Worm (Caenorhabditis elegans) whole organism, L1 larva: ENCODE data around the gene sid-3.

Experiments
- C34B4.2 ChIP-seq: sonication (generic microtip); optimal IDR thresholded peaks from 2 replicates; lab custom pipeline; 2017; ENCODE audit warnings: mild to moderate bottlenecking, missing genetic modification characterization, missing compliant biosample characterization
- F16B12.6 ChIP-seq: fragments of 150-350 bp; optimal IDR thresholded peaks from 2 replicates; lab custom pipeline; 2014; ENCODE audit warnings: missing biosample characterization, missing genetic modification characterization
- Y116A8C.19 ChIP-seq: sonication (generic microtip); optimal IDR thresholded peaks from 2 replicates; lab custom pipeline; 2016; ENCODE audit warnings: missing compliant biosample characterization, missing genetic modification characterization, borderline replicate concordance
- aha-1 ChIP-seq: fragments of 150-350 bp; optimal IDR thresholded peaks from 2 replicates; lab custom pipeline; 2014; ENCODE audit warnings: missing biosample characterization, missing genetic modification characterization
- aly-2 ChIP-seq: fragments of 150-350 bp; optimal IDR thresholded peaks from 2 replicates; lab custom pipeline; 2014; ENCODE audit warnings: missing biosample characterization, missing genetic modification characterization
- ama-1 ChIP-seq: fragments of 150-350 bp; optimal IDR thresholded peaks from 2 replicates; lab custom pipeline; 2014
- blmp-1 ChIP-seq: fragments of 150-350 bp; optimal IDR thresholded peaks from 2 replicates; lab custom pipeline; 2014; ENCODE audit warnings: missing biosample characterization, missing genetic modification characterization
- ceh-8 ChIP-seq: fragments of 200-800 bp; sonication (Bioruptor generic); optimal IDR thresholded peaks from 2 replicates; lab custom pipeline; 2018; ENCODE audit warnings: mild to moderate bottlenecking, missing genetic modification characterization, moderate library complexity, missing compliant biosample characterization
- ceh-88 ChIP-seq: fragments of 200-800 bp; sonication (Bioruptor generic); IDR thresholded peaks from 2 replicates; pipeline ENCODE4 v1.3.6; 2022; ENCODE audit warnings: missing genetic modification characterization, missing compliant biosample characterization
- ceh-90 ChIP-seq: sonication (generic microtip); optimal IDR thresholded peaks from 2 replicates; lab custom pipeline; 2016; ENCODE audit warnings: missing genetic modification characterization, missing compliant biosample characterization
- dpl-1 ChIP-seq, 3 experiments: fragments of 150-350 bp in 2 of 3; sonication (generic microtip) in 1 of 3; optimal IDR thresholded peaks; 2 replicates each; lab custom pipeline; 2014 to 2017; ENCODE audit warnings: missing biosample characterization in 3 of 3, missing genetic modification characterization in 3 of 3, missing genetic modification reagents in 3 of 3
- efl-1 ChIP-seq, 4 experiments: fragments of 150-350 bp; optimal IDR thresholded peaks in 3 of 4; peaks in 1 of 4; 1 replicate in 1 of 4; 2 replicates in 3 of 4; lab custom pipeline; 2014; ENCODE audit warnings: missing biosample characterization in 2 of 4, missing genetic modification characterization in 2 of 4, missing genetic modification reagents in 2 of 4
- efl-3 ChIP-seq: fragments of 200-800 bp; sonication (Bioruptor generic); optimal IDR thresholded peaks from 2 replicates; lab custom pipeline; 2018; ENCODE audit warnings: mild to moderate bottlenecking, missing genetic modification characterization, missing compliant biosample characterization
- elt-3 ChIP-seq, 6 experiments: fragments of 150-350 bp in 1 of 6; sonication (generic microtip); optimal IDR thresholded peaks; 2 replicates each; lab custom pipeline; 2017 to 2018; ENCODE audit warnings: missing biosample characterization in 6 of 6, missing genetic modification characterization in 6 of 6, inconsistent platforms in 1 of 6
- fkh-10 ChIP-seq: sonication (generic microtip); optimal IDR thresholded peaks from 2 replicates; lab custom pipeline; 2017; ENCODE audit warnings: missing biosample characterization, missing genetic modification reagents, missing genetic modification characterization
- fkh-4 ChIP-seq: sonication (generic microtip); optimal IDR thresholded peaks from 2 replicates; lab custom pipeline; 2016; ENCODE audit warnings: missing compliant biosample characterization, missing genetic modification characterization, borderline replicate concordance
- fkh-8 ChIP-seq: sonication (generic microtip); optimal IDR thresholded peaks from 2 replicates; lab custom pipeline; 2016; ENCODE audit warnings: mild to moderate bottlenecking, missing genetic modification characterization, missing compliant biosample characterization
- fos-1 ChIP-seq: fragments of 150-350 bp; optimal IDR thresholded peaks from 2 replicates; lab custom pipeline; 2014; ENCODE audit warnings: missing biosample characterization, missing genetic modification characterization
- grh-1 ChIP-seq: fragments of 200-800 bp; sonication (Bioruptor generic); IDR thresholded peaks from 2 replicates; pipeline ENCODE4 v1.3.6; 2022; ENCODE audit warnings: missing genetic modification reagents, missing genetic modification characterization, missing compliant biosample characterization
- hlh-17 ChIP-seq: fragments of 200-800 bp; sonication (Bioruptor generic); optimal IDR thresholded peaks from 2 replicates; lab custom pipeline; 2018; ENCODE audit warnings: missing genetic modification characterization, mild to moderate bottlenecking, missing compliant biosample characterization, moderate library complexity, borderline replicate concordance
- hlh-4 ChIP-seq: sonication (generic microtip); optimal IDR thresholded peaks from 2 replicates; lab custom pipeline; 2016; ENCODE audit warnings: mild to moderate bottlenecking, missing genetic modification characterization, missing compliant biosample characterization
- hpl-2 ChIP-seq: fragments of 150-350 bp; optimal IDR thresholded peaks from 2 replicates; lab custom pipeline; 2014; ENCODE audit warnings: missing biosample characterization, missing genetic modification reagents, missing genetic modification characterization
- irx-1 ChIP-seq: sonication (generic microtip); optimal IDR thresholded peaks from 2 replicates; lab custom pipeline; 2016; ENCODE audit warnings: missing genetic modification characterization, missing compliant biosample characterization
- isw-1 ChIP-seq: fragments of 200-800 bp; sonication (Bioruptor generic); IDR thresholded peaks from 2 replicates; pipeline ENCODE4 v1.3.6; 2022; ENCODE audit warnings: missing genetic modification characterization, missing compliant biosample characterization
- jun-1 ChIP-seq: fragments of 150-350 bp; optimal IDR thresholded peaks from 2 replicates; lab custom pipeline; 2014; ENCODE audit warnings: missing biosample characterization, missing genetic modification reagents, missing genetic modification characterization
- lin-13 ChIP-seq: fragments of 150-350 bp; optimal IDR thresholded peaks from 2 replicates; lab custom pipeline; 2014; ENCODE audit warnings: missing biosample characterization, missing genetic modification reagents, missing genetic modification characterization
- lin-14 ChIP-seq: fragments of 200-800 bp; sonication (Bioruptor generic); optimal IDR thresholded peaks from 2 replicates; lab custom pipeline; 2018; ENCODE audit warnings: mild to moderate bottlenecking, missing genetic modification characterization, moderate library complexity, missing compliant biosample characterization
- lin-15B ChIP-seq: fragments of 150-350 bp; sonication (generic microtip); optimal IDR thresholded peaks from 3 replicates; lab custom pipeline; 2014; ENCODE audit warnings: missing biosample characterization, missing genetic modification characterization
- lsy-2 ChIP-seq, 2 experiments: fragments of 150-350 bp; optimal IDR thresholded peaks; 2 replicates each; lab custom pipeline; 2014; ENCODE audit warnings: missing biosample characterization in 2 of 2, missing genetic modification characterization in 2 of 2
- mab-9 ChIP-seq: fragments of 200-800 bp; sonication (Bioruptor generic); IDR thresholded peaks from 2 replicates; pipeline ENCODE4 v1.3.6; 2022; ENCODE audit warnings: missing genetic modification reagents, missing genetic modification characterization, missing compliant biosample characterization
- mdl-1 ChIP-seq, 2 experiments: fragments of 150-350 bp; optimal IDR thresholded peaks; 2 replicates each; lab custom pipeline; 2014 to 2017; ENCODE audit warnings: missing biosample characterization in 2 of 2, missing genetic modification characterization in 2 of 2, inconsistent platforms in 1 of 2
- mef-2 ChIP-seq: fragments of 150-350 bp; optimal IDR thresholded peaks from 2 replicates; lab custom pipeline; 2014; ENCODE audit warnings: missing biosample characterization, missing genetic modification characterization
- mep-1 ChIP-seq: fragments of 150-350 bp; optimal IDR thresholded peaks from 2 replicates; lab custom pipeline; 2014; ENCODE audit warnings: missing biosample characterization, missing genetic modification characterization
- nhr-12 ChIP-seq: sonication (generic microtip); optimal IDR thresholded peaks from 2 replicates; lab custom pipeline; 2017; ENCODE audit warnings: missing biosample characterization, missing genetic modification characterization
- nhr-19 ChIP-seq: fragments of 200-800 bp; sonication (Bioruptor generic); conservative IDR thresholded peaks from 2 replicates; pipeline ENCODE4 v1.3.6; 2022; ENCODE audit warnings: missing genetic modification characterization, missing compliant biosample characterization
- nhr-237 ChIP-seq: fragments of 150-350 bp; optimal IDR thresholded peaks from 2 replicates; lab custom pipeline; 2014; ENCODE audit warnings: missing biosample characterization, missing genetic modification characterization
- nhr-47 ChIP-seq: sonication (generic microtip); optimal IDR thresholded peaks from 2 replicates; lab custom pipeline; 2016; ENCODE audit warnings: mild to moderate bottlenecking, missing genetic modification characterization, moderate library complexity, missing compliant biosample characterization
- nhr-77 ChIP-seq: fragments of 150-350 bp; optimal IDR thresholded peaks from 2 replicates; lab custom pipeline; 2014; ENCODE audit warnings: missing biosample characterization, missing genetic modification characterization
- nhr-84 ChIP-seq: sonication (generic microtip); optimal IDR thresholded peaks from 2 replicates; lab custom pipeline; 2017; ENCODE audit warnings: missing biosample characterization, missing genetic modification characterization
- pag-3 ChIP-seq: sonication (generic microtip); optimal IDR thresholded peaks from 2 replicates; lab custom pipeline; 2017; ENCODE audit warnings: missing genetic modification characterization, mild to moderate bottlenecking, missing compliant biosample characterization, antibody characterized with exemption, borderline replicate concordance; ENCODE audit not compliant: insufficient read depth
- pax-3 ChIP-seq: fragments of 200-800 bp; sonication (Bioruptor generic); optimal IDR thresholded peaks from 2 replicates; lab custom pipeline; 2018; ENCODE audit warnings: mild to moderate bottlenecking, missing genetic modification characterization, moderate library complexity, missing compliant biosample characterization
- skn-1 ChIP-seq: fragments of 150-350 bp; optimal IDR thresholded peaks from 2 replicates; lab custom pipeline; 2014; ENCODE audit warnings: missing biosample characterization, missing genetic modification characterization
- snpc-4 ChIP-seq: fragments of 150-350 bp; optimal IDR thresholded peaks from 2 replicates; lab custom pipeline; 2014; ENCODE audit warnings: missing biosample characterization, missing genetic modification characterization
- snu-23 ChIP-seq: sonication (generic microtip); optimal IDR thresholded peaks from 2 replicates; lab custom pipeline; 2016; ENCODE audit warnings: missing genetic modification characterization, missing compliant biosample characterization
- sox-4 ChIP-seq: sonication (generic microtip); optimal IDR thresholded peaks from 2 replicates; lab custom pipeline; 2016; ENCODE audit warnings: missing genetic modification characterization, missing compliant biosample characterization
- sptf-1 ChIP-seq: fragments of 150-350 bp; optimal IDR thresholded peaks from 2 replicates; lab custom pipeline; 2014; ENCODE audit warnings: missing biosample characterization, missing genetic modification characterization
- swsn-7 ChIP-seq: sonication (generic microtip); optimal IDR thresholded peaks from 2 replicates; lab custom pipeline; 2016; ENCODE audit warnings: missing genetic modification characterization, missing compliant biosample characterization
- tbx-2 ChIP-seq: sonication (generic microtip); optimal IDR thresholded peaks from 2 replicates; lab custom pipeline; 2016; ENCODE audit warnings: missing genetic modification characterization, missing compliant biosample characterization
- tlp-1 ChIP-seq: fragments of 150-350 bp; optimal IDR thresholded peaks from 2 replicates; lab custom pipeline; 2014; ENCODE audit warnings: missing biosample characterization, missing genetic modification characterization
- unc-130 ChIP-seq: fragments of 150-350 bp; optimal IDR thresholded peaks from 2 replicates; lab custom pipeline; 2017; ENCODE audit warnings: missing biosample characterization, missing genetic modification characterization, inconsistent platforms
- unc-62 ChIP-seq: fragments of 150-350 bp; optimal IDR thresholded peaks from 2 replicates; lab custom pipeline; 2014; ENCODE audit warnings: missing biosample characterization, missing genetic modification reagents, missing genetic modification characterization
- unc-98 ChIP-seq: fragments of 200-800 bp; sonication (Bioruptor generic); IDR thresholded peaks from 2 replicates; pipeline ENCODE4 v1.3.6; 2022; ENCODE audit warnings: missing genetic modification characterization, missing compliant biosample characterization
- vab-15 ChIP-seq: sonication (generic microtip); optimal IDR thresholded peaks from 2 replicates; lab custom pipeline; 2017; ENCODE audit warnings: missing genotype, mild to moderate bottlenecking, missing genetic modification characterization, missing compliant biosample characterization
- xbp-1 ChIP-seq: sonication (generic microtip); optimal IDR thresholded peaks from 2 replicates; lab custom pipeline; 2016; ENCODE audit warnings: missing genetic modification characterization, missing compliant biosample characterization

sid-3 gene

ce11 chrX:17184363-17184762 lies 1.8 kb upstream of the sid-3 start (continued):
- TF ChIP-seq elt-3 (tag; optimal IDR thresholded peaks at IDR 0.05; lab: Kevin White, UChicago) (peak in 1 of 6 experiments; percentile 29), hlh-17 (GFP tag; lab: Kevin White, UChicago) (no peak), nhr-12 (tag; lab: Kevin White, UChicago) (no peak), efl-1 (optimal IDR thresholded peaks at IDR 0.05; lab: Kevin White, UChicago) (peak; percentile 50 to 68), efl-1 (GFP tag; optimal IDR thresholded peaks at IDR 0.05 in 1 of 2; lab: Kevin White, UChicago) (peak in 1 of 2 experiments; percentile 93), mdl-1 (tag; optimal IDR thresholded peaks at IDR 0.05; lab: Kevin White, UChicago) (peak in 1 of 2 experiments; percentile 92), hlh-4 (tag; lab: Kevin White, UChicago) (no peak), nhr-19 (GFP tag; lab: Robert Waterston, UW) (peak; percentile 47), tbx-2 (tag; lab: Kevin White, UChicago) (peak; percentile 54), lsy-2 (tag; optimal IDR thresholded peaks at IDR 0.05; lab: Kevin White, UChicago) (peak; percentile 36 to 73), pag-3 (tag; lab: Kevin White, UChicago) (no peak), skn-1 (tag; lab: Kevin White, UChicago) (peak; percentile 81), unc-98 (GFP tag; lab: Robert Waterston, UW) (no peak), sox-4 (no peak), unc-130 (tag; lab: Kevin White, UChicago) (no peak), ama-1 (no peak), nhr-47 (peak; percentile 67), fos-1 (tag; lab: Kevin White, UChicago) (peak; percentile 50), pax-3 (no peak), nhr-84 (tag; lab: Kevin White, UChicago) (no peak), aly-2 (tag; lab: Kevin White, UChicago) (no peak), ceh-90 (no peak), Y116A8C.19 (tag; lab: Kevin White, UChicago) (no peak), nhr-77 (peak; percentile 42), lin-13 (GFP tag; lab: Kevin White, UChicago) (no peak), efl-3 (GFP tag; lab: Kevin White, UChicago) (no peak), hpl-2 (GFP tag; lab: Kevin White, UChicago) (no peak), swsn-7 (peak; percentile 59), snu-23 (GFP tag; lab: Kevin White, UChicago) (peak; percentile 75), lin-14 (GFP tag; lab: Kevin White, UChicago) (peak; percentile 94), fkh-8 (tag; lab: Kevin White, UChicago) (peak; percentile 61), jun-1 (peak; percentile 85), nhr-237 (tag; lab: Kevin White, UChicago) (no peak), ceh-8 (GFP tag; lab: Kevin White, UChicago) (no peak), blmp-1 (tag; lab: Kevin White, UChicago) (peak; percentile 57), snpc-4 (tag; lab: Kevin White, UChicago) (peak; percentile 42), lin-15B (no peak), dpl-1 (GFP tag; optimal IDR thresholded peaks at IDR 0.05; lab: Kevin White, UChicago) (peak in 2 of 3 experiments; percentile 16), sptf-1 (tag; lab: Kevin White, UChicago) (no peak), fkh-4 (tag; lab: Kevin White, UChicago) (no peak), C34B4.2 (tag; lab: Kevin White, UChicago) (no peak), isw-1 (GFP tag; lab: Robert Waterston, UW) (peak; percentile 28), mab-9 (no peak), mep-1 (tag; lab: Kevin White, UChicago) (peak; percentile 85), fkh-10 (GFP tag; lab: Kevin White, UChicago) (no peak), tlp-1 (tag; lab: Kevin White, UChicago) (no peak), xbp-1 (tag; lab: Kevin White, UChicago) (peak; percentile 48), mef-2 (no peak), F16B12.6 (tag; lab: Kevin White, UChicago) (peak; percentile 2), aha-1 (no peak), grh-1 (GFP tag; lab: Robert Waterston, UW) (peak; percentile 48; the same call in 1 of the 2 replicates), vab-15 (tag; lab: Kevin White, UChicago) (no peak), ceh-88 (GFP tag; lab: Robert Waterston, UW) (no peak), irx-1 (tag; lab: Kevin White, UChicago) (peak; percentile 2), unc-62 (GFP tag; lab: Kevin White, UChicago) (no peak)
